Worm (Caenorhabditis elegans) whole organism, L2 larva: ENCODE measurements around the gene dnj-20.

Source experiments
- crh-2 ChIP-seq: sonication (generic microtip); optimal IDR thresholded peaks from 2 replicates; lab custom pipeline; 2017; ENCODE audit warnings: missing biosample characterization, missing genetic modification characterization
- fos-1 ChIP-seq: fragments of 150-350 bp; optimal IDR thresholded peaks from 2 replicates; lab custom pipeline; 2014; ENCODE audit warnings: missing biosample characterization, missing genetic modification characterization
- lsy-2 ChIP-seq, 2 experiments: fragments of 150-350 bp in 1 of 2; sonication (generic microtip) in 1 of 2; optimal IDR thresholded peaks; 2 replicates each; lab custom pipeline; 2014 to 2017; ENCODE audit warnings: missing biosample characterization in 2 of 2, missing genetic modification characterization in 2 of 2
- nhr-10 ChIP-seq: sonication (generic microtip); optimal IDR thresholded peaks from 2 replicates; lab custom pipeline; 2017; ENCODE audit warnings: missing biosample characterization, missing genetic modification characterization
- unc-55 ChIP-seq: fragments of 150-350 bp; sonication (generic microtip); optimal IDR thresholded peaks from 3 replicates; lab custom pipeline; 2014; ENCODE audit warnings: missing biosample characterization, missing genetic modification reagents, missing genetic modification characterization

- no peak for TF ChIP-seq unc-55 (GFP tag; lab: Kevin White, UChicago)
- no peak for TF ChIP-seq nhr-10 (tag; lab: Kevin White, UChicago)
- TF ChIP-seq lsy-2 (tag; optimal IDR thresholded peaks at IDR 0.05; lab: Kevin White, UChicago): no peak
- no peak for TF ChIP-seq crh-2
- no peak for TF ChIP-seq fos-1 (tag; lab: Kevin White, UChicago)
Measured at ce11 chrII:9671308-9671707, 47.3 kb upstream of the dnj-20 start, which contains the start of gene ZK1320.7.
